Worm (Caenorhabditis elegans) whole organism, early embryonic: Measurements from ENCODE around the gene srbc-29.

Source experiments
- B0310.2 ChIP-seq: sonication (generic microtip); optimal IDR thresholded peaks from 2 replicates; lab custom pipeline; 2016; ENCODE audit warnings: mild to moderate bottlenecking, missing genetic modification characterization, missing compliant biosample characterization
- F13C5.2 ChIP-seq: sonication (generic microtip); optimal IDR thresholded peaks from 2 replicates; lab custom pipeline; 2017; ENCODE audit warnings: mild to moderate bottlenecking, missing genetic modification characterization, inconsistent platforms, missing compliant biosample characterization
- aly-1 ChIP-seq: sonication (generic microtip); optimal IDR thresholded peaks from 2 replicates; lab custom pipeline; 2016; ENCODE audit warnings: missing genetic modification characterization, missing compliant biosample characterization
- ama-1 ChIP-seq: fragments of 150-350 bp; optimal IDR thresholded peaks from 2 replicates; lab custom pipeline; 2014
- ceh-13 ChIP-seq: fragments of 200-800 bp; sonication (Bioruptor generic); optimal IDR thresholded peaks from 2 replicates; lab custom pipeline; 2018; ENCODE audit warnings: mild to moderate bottlenecking, missing genetic modification characterization, missing compliant biosample characterization
- ceh-36 ChIP-seq: sonication (generic microtip); optimal IDR thresholded peaks from 2 replicates; lab custom pipeline; 2016; ENCODE audit warnings: missing genetic modification characterization, inconsistent platforms, missing compliant biosample characterization
- ets-7 ChIP-seq: sonication (generic microtip); optimal IDR thresholded peaks from 2 replicates; lab custom pipeline; 2016; ENCODE audit warnings: missing genotype, missing genetic modification characterization, missing compliant biosample characterization
- flt-1 ChIP-seq: fragments of 200-800 bp; sonication (Bioruptor generic); IDR thresholded peaks from 2 replicates; pipeline ENCODE4 v1.3.6; 2022; ENCODE audit warnings: missing genetic modification characterization, missing compliant biosample characterization
- hmbx-1 ChIP-seq: sonication (generic microtip); optimal IDR thresholded peaks from 2 replicates; lab custom pipeline; 2016; ENCODE audit warnings: mild to moderate bottlenecking, missing genetic modification characterization, missing compliant biosample characterization
- hmg-4 ChIP-seq: fragments of 200-800 bp; sonication (Bioruptor generic); optimal IDR thresholded peaks from 2 replicates; lab custom pipeline; 2018; ENCODE audit warnings: mild to moderate bottlenecking, missing genetic modification characterization, missing compliant biosample characterization
- hnd-1 ChIP-seq: sonication (generic microtip); optimal IDR thresholded peaks from 2 replicates; lab custom pipeline; 2016; ENCODE audit warnings: missing genetic modification characterization, missing compliant biosample characterization
- pes-1 ChIP-seq: fragments of 200-800 bp; sonication (Bioruptor generic); IDR thresholded peaks from 2 replicates; pipeline ENCODE4 v1.3.6; 2022; ENCODE audit warnings: missing genetic modification reagents, missing genetic modification characterization, missing compliant biosample characterization
- scrt-1 ChIP-seq: fragments of 200-800 bp; sonication (Bioruptor generic); IDR thresholded peaks from 2 replicates; pipeline ENCODE4 v1.3.6; 2022; ENCODE audit warnings: missing genetic modification characterization, missing compliant biosample characterization
- sea-1 ChIP-seq: fragments of 200-800 bp; sonication (Bioruptor generic); conservative IDR thresholded peaks from 2 replicates; pipeline ENCODE4 v1.3.6; 2022; ENCODE audit warnings: missing genetic modification characterization, missing compliant biosample characterization
- tbx-11 ChIP-seq: fragments of 200-800 bp; sonication (Bioruptor generic); IDR thresholded peaks from 2 replicates; pipeline ENCODE4 v1.3.6; 2022; ENCODE audit warnings: missing genetic modification characterization, missing compliant biosample characterization
- tbx-37 ChIP-seq: fragments of 200-800 bp; sonication (Bioruptor generic); conservative IDR thresholded peaks from 2 replicates; pipeline ENCODE4 v1.3.6; 2022; ENCODE audit warnings: missing genetic modification reagents, missing genetic modification characterization, missing compliant biosample characterization
- tra-4 ChIP-seq: sonication (generic microtip); optimal IDR thresholded peaks from 2 replicates; lab custom pipeline; 2017; ENCODE audit warnings: missing genetic modification characterization, missing compliant biosample characterization

The srbc-29 gene

DNA sequence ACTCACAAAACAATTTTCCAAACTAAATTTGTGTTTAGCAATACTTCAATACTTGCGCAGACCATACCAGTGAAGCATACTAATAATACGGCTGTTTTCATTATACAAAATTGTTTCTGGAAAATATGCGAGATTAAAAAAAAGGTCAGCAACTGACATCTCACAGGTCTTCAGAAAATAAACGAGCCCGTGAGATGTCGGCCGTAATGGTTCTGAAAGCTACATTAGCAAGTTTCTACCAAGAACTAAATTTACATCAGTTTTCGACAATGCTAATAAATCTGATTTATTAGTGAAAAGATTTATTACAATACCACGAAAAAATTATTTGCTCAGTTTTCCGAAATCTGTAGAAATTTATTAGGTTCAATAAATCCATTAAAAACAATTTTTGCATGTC lies 6.8 kb upstream of the srbc-29 start, which contains the start of gene srbc-31:
Gene srbc-31, minus strand, starts transcription at position 101 of the 400 bp plus-strand sequence.
- TF ChIP-seq hmbx-1 (tag; lab: Kevin White, UChicago), result no peak
- no peak for TF ChIP-seq tbx-37 (GFP tag; lab: Robert Waterston, UW)
- TF ChIP-seq ets-7 (tag; lab: Kevin White, UChicago), result no peak
- no peak for TF ChIP-seq hmg-4 (GFP tag; lab: Kevin White, UChicago)
- TF ChIP-seq B0310.2 (tag; lab: Kevin White, UChicago), result no peak
- TF ChIP-seq sea-1 (GFP tag; lab: Robert Waterston, UW), result no peak
- no peak for TF ChIP-seq ceh-36 (tag; lab: Kevin White, UChicago)
- TF ChIP-seq flt-1, result no peak
- TF ChIP-seq tra-4 (tag; lab: Kevin White, UChicago), result no peak
- TF ChIP-seq tbx-11 (GFP tag; lab: Robert Waterston, UW), result no peak
- no peak for TF ChIP-seq aly-1 (tag; lab: Kevin White, UChicago)
- TF ChIP-seq pes-1 (GFP tag; lab: Robert Waterston, UW), result no peak
- TF ChIP-seq scrt-1 (GFP tag; lab: Robert Waterston, UW), result no peak
- no peak for TF ChIP-seq ceh-13 (GFP tag; lab: Kevin White, UChicago)

DNA sequence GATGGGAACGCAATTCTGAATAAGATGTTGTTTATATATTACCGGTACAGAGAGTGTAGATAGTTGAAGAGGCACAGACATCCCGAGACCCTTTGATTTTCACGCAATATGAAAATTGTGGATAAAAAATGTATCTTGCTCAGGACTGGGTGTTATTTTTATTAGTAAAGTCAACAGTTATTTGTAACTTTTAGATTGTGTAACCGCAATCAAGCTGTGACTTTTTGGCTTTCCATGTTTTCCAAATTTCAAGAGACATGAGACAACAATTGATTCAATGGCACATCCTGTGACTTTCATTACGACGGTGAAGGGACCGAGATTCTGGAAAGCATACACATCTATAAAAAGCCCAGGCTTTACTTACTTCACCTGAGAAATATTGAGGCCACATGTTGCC lies 5.5 kb upstream of the srbc-29 start:
- TF ChIP-seq sea-1 (GFP tag; lab: Robert Waterston, UW) (no peak), ceh-13 (GFP tag; lab: Kevin White, UChicago) (no peak), tbx-11 (GFP tag; lab: Robert Waterston, UW) (no peak), hmg-4 (GFP tag; lab: Kevin White, UChicago) (no peak), ceh-36 (tag; lab: Kevin White, UChicago) (no peak), pes-1 (GFP tag; lab: Robert Waterston, UW) (no peak), scrt-1 (GFP tag; lab: Robert Waterston, UW) (no peak), tra-4 (tag; lab: Kevin White, UChicago) (no peak), aly-1 (tag; lab: Kevin White, UChicago) (no peak)

DNA sequence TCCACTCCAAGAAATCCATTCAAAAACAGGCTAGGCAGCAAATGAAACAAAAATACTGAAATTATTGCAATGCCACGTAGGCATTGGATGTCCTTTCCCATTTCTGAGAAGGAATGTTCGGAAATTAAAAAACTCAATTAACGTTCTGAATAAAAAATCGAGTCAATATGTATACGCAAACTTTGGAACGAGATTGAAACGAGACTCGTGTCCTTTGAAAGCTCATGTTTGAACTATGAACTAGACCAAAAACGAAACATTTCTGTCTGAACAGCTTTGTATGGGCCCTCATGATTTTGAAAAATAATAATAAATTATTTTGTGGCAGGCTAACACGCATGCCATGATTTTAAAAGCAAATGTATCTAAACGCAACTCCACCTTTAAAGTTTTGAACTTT lies 4.3 kb upstream of the srbc-29 start, which contains the start of gene oac-2:
Gene oac-2, minus strand, starts transcription at position 101 of the 400 bp plus-strand sequence.
- TF ChIP-seq ceh-36 (tag; lab: Kevin White, UChicago), result no peak
- no peak for TF ChIP-seq B0310.2 (tag; lab: Kevin White, UChicago)
- no peak for TF ChIP-seq pes-1 (GFP tag; lab: Robert Waterston, UW)
- TF ChIP-seq hmg-4 (GFP tag; lab: Kevin White, UChicago), result no peak
- TF ChIP-seq hmbx-1 (tag; lab: Kevin White, UChicago), result no peak
- TF ChIP-seq flt-1, result no peak
- TF ChIP-seq ets-7 (tag; lab: Kevin White, UChicago), result no peak
- TF ChIP-seq aly-1 (tag; lab: Kevin White, UChicago), result no peak
- TF ChIP-seq tbx-11 (GFP tag; lab: Robert Waterston, UW), result no peak

DNA sequence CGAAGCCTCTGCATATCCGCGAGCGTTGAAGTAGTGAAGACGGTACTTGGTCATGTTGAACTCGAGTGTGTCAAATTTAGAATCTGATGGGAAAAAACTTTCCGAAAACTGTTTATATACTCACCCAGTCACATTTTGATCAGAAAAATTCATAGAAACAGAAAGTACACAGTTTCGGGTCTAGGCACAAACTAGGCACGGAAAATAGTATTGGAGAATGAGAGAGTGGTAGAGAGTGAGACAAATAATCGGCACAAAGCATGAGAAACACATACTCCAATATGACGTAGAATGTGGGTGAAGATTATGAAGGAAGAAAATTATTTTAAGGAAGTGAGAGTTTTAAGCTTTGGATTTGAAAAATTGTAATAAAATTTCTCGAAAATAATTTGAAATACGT lies 2.2 kb downstream of the srbc-29 start, which contains the start of gene gst-33:
Gene gst-33, minus strand, starts transcription at position 127 of the 400 bp plus-strand sequence.
- no peak for TF ChIP-seq tbx-37 (GFP tag; lab: Robert Waterston, UW)
- TF ChIP-seq ceh-13 (GFP tag; lab: Kevin White, UChicago), result no peak
- TF ChIP-seq hmbx-1 (tag; lab: Kevin White, UChicago), result no peak
- TF ChIP-seq hmg-4 (GFP tag; lab: Kevin White, UChicago), result no peak

DNA sequence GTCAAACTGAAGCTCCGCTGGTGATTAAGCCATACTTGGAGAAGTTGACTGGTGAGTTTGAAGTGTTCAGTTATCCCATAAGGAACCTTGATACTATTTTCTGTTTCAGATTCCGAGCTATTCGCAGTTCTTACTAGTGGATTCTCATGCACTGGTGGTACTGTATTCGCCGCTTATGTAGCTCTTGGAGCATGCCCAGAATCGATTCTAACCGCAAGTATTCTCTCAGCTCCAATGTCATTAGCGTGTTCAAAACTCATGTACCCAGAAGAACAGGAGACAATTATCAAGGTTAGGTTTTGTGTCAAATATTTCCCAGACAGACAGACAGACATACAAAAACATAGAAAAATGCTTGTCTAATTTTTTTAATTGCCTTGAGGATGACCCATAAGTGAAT lies 5.8 kb downstream of the srbc-29 start:
- no peak for TF ChIP-seq hmbx-1 (tag; lab: Kevin White, UChicago)
- TF ChIP-seq sea-1 (GFP tag; lab: Robert Waterston, UW), result no peak
- TF ChIP-seq pes-1 (GFP tag; lab: Robert Waterston, UW), result no peak
- TF ChIP-seq B0310.2 (tag; lab: Kevin White, UChicago), result no peak
- TF ChIP-seq flt-1, result no peak

DNA sequence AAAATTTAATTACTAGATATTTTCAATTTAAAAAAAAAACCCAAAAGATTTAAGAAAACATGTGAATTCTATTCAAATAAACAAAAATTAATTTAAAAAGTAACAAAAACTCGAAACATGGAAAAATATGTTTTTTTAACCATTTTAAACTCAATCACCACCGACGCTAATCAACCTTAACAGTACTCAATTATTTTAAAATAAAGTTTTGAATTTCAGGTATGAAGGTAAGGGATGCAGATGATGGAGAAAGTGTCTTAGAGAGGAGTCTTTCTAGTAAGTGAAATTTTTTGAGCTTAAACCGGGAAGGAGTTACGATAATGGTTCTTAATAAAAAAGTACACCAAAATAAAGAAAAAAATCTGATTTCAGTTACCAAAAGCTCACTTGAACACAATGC lies 7.2 kb downstream of the srbc-29 start, which contains the start of gene slc-28.1:
Gene slc-28.1, plus strand, starts transcription at position 301 of the 400 bp plus-strand sequence.
- no peak for TF ChIP-seq hnd-1
- TF ChIP-seq hmg-4 (GFP tag; lab: Kevin White, UChicago), result no peak
- no peak for TF ChIP-seq tra-4 (tag; lab: Kevin White, UChicago)
- no peak for TF ChIP-seq B0310.2 (tag; lab: Kevin White, UChicago)
- no peak for TF ChIP-seq aly-1 (tag; lab: Kevin White, UChicago)
- TF ChIP-seq tbx-37 (GFP tag; lab: Robert Waterston, UW), result no peak

DNA sequence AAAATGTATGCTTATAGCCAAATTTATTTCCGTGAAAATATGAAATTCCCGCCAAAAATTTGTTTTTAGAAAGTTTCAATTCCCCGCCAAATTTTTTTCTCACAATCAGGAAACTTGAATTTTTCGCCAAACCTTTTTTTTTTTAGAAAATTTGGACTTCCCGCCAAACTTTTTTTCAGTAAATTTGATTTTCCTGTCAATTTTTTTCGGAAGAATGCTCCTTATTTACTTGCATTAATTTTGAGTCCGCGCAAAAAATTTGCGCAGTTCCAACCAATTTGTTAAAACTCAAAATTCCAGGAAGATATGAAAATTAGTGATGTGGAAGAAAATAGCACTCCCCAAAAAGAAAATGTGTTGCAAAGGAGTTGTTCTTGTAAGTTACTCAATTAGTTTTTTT lies 10.8 kb downstream of the srbc-29 start, which contains the start of gene slc-28.2:
Gene slc-28.2, plus strand, starts transcription at position 301 of the 400 bp plus-strand sequence.
- TF ChIP-seq ama-1 (lab: Kevin White, UChicago) (no peak), ceh-13 (GFP tag; lab: Kevin White, UChicago) (no peak), hmg-4 (GFP tag; lab: Kevin White, UChicago) (no peak), sea-1 (GFP tag; lab: Robert Waterston, UW) (no peak), B0310.2 (tag; lab: Kevin White, UChicago) (no peak), pes-1 (GFP tag; lab: Robert Waterston, UW) (no peak), hmbx-1 (tag; lab: Kevin White, UChicago) (no peak), scrt-1 (GFP tag; lab: Robert Waterston, UW) (no peak), aly-1 (tag; lab: Kevin White, UChicago) (no peak), F13C5.2 (tag; lab: Kevin White, UChicago) (no peak), ceh-36 (tag; lab: Kevin White, UChicago) (no peak), ets-7 (tag; lab: Kevin White, UChicago) (no peak), tra-4 (tag; lab: Kevin White, UChicago) (no peak), flt-1 (no peak), hnd-1 (no peak), tbx-11 (GFP tag; lab: Robert Waterston, UW) (no peak), tbx-37 (GFP tag; lab: Robert Waterston, UW) (no peak)
